Worm (Caenorhabditis elegans) whole organism, late embryonic: Measurements from ENCODE around the gene chil-4.

Experiments used
- F13H6.1 ChIP-seq: sonication (generic microtip); optimal IDR thresholded peaks from 2 replicates; lab custom pipeline; 2016; ENCODE audit warnings: missing genetic modification characterization, missing compliant biosample characterization
- K02D7.2 ChIP-seq: sonication (generic microtip); optimal IDR thresholded peaks from 2 replicates; lab custom pipeline; 2017; ENCODE audit warnings: mild to moderate bottlenecking, missing genetic modification characterization, missing compliant biosample characterization
- K09A11.1 ChIP-seq: sonication (generic microtip); optimal IDR thresholded peaks from 2 replicates; lab custom pipeline; 2017; ENCODE audit warnings: antibody characterized with exemption, mild to moderate bottlenecking, missing genetic modification characterization, missing compliant biosample characterization; ENCODE audit not compliant: insufficient read depth
- T23F11.4 ChIP-seq: fragments of 200-800 bp; sonication (Bioruptor generic); optimal IDR thresholded peaks from 2 replicates; lab custom pipeline; 2018; ENCODE audit warnings: mild to moderate bottlenecking, missing genetic modification characterization, missing compliant biosample characterization
- ahr-1 ChIP-seq: sonication (generic microtip); optimal IDR thresholded peaks from 2 replicates; lab custom pipeline; 2016; ENCODE audit warnings: missing genetic modification characterization, missing compliant biosample characterization
- ama-1 ChIP-seq: fragments of 150-350 bp; optimal IDR thresholded peaks from 2 replicates; lab custom pipeline; 2014
- ceh-18 ChIP-seq: sonication (generic microtip); optimal IDR thresholded peaks from 2 replicates; lab custom pipeline; 2016; ENCODE audit warnings: missing genetic modification characterization, missing compliant biosample characterization
- ceh-24 ChIP-seq: sonication (generic microtip); optimal IDR thresholded peaks from 2 replicates; lab custom pipeline; 2016; ENCODE audit warnings: mild to moderate bottlenecking, missing genetic modification characterization, missing compliant biosample characterization
- ceh-31 ChIP-seq: sonication (generic microtip); optimal IDR thresholded peaks from 2 replicates; lab custom pipeline; 2016; ENCODE audit warnings: missing genetic modification characterization, missing compliant biosample characterization
- ceh-34 ChIP-seq: sonication (generic microtip); optimal IDR thresholded peaks from 2 replicates; lab custom pipeline; 2016; ENCODE audit warnings: mild to moderate bottlenecking, missing genetic modification characterization, missing compliant biosample characterization
- ceh-48 ChIP-seq: sonication (generic microtip); optimal IDR thresholded peaks from 2 replicates; lab custom pipeline; 2016; ENCODE audit warnings: missing genetic modification characterization, inconsistent platforms, missing compliant biosample characterization
- che-1 ChIP-seq: sonication (generic microtip); optimal IDR thresholded peaks from 2 replicates; lab custom pipeline; 2016; ENCODE audit warnings: mild to moderate bottlenecking, missing genetic modification characterization, missing compliant biosample characterization
- eyg-1 ChIP-seq: sonication (generic microtip); optimal IDR thresholded peaks from 2 replicates; lab custom pipeline; 2016; ENCODE audit warnings: missing genotype, missing genetic modification characterization, missing compliant biosample characterization
- gmeb-2 ChIP-seq: sonication (generic microtip); optimal IDR thresholded peaks from 2 replicates; lab custom pipeline; 2016; ENCODE audit warnings: missing genetic modification characterization, inconsistent platforms, missing compliant biosample characterization
- hlh-13 ChIP-seq: fragments of 200-800 bp; sonication (Bioruptor generic); optimal IDR thresholded peaks from 2 replicates; lab custom pipeline; 2018; ENCODE audit warnings: mild to moderate bottlenecking, missing genetic modification characterization, missing compliant biosample characterization
- hlh-15 ChIP-seq: sonication (generic microtip); optimal IDR thresholded peaks from 2 replicates; lab custom pipeline; 2016; ENCODE audit warnings: missing genetic modification characterization, missing compliant biosample characterization
- lin-11 ChIP-seq: fragments of 200-800 bp; sonication (Bioruptor generic); optimal IDR thresholded peaks from 2 replicates; lab custom pipeline; 2018; ENCODE audit warnings: mild to moderate bottlenecking, missing genetic modification characterization, missing compliant biosample characterization
- nhr-11 ChIP-seq: fragments of 150-350 bp; optimal IDR thresholded peaks from 2 replicates; lab custom pipeline; 2014; ENCODE audit warnings: missing biosample characterization, missing genetic modification characterization
- nhr-232 ChIP-seq: sonication (generic microtip); optimal IDR thresholded peaks from 2 replicates; lab custom pipeline; 2016; ENCODE audit warnings: missing genetic modification characterization, missing compliant biosample characterization
- npax-4 ChIP-seq: sonication (generic microtip); optimal IDR thresholded peaks from 2 replicates; lab custom pipeline; 2016; ENCODE audit warnings: missing genetic modification characterization, missing compliant biosample characterization
- odd-2 ChIP-seq: sonication (generic microtip); optimal IDR thresholded peaks from 2 replicates; lab custom pipeline; 2017; ENCODE audit warnings: antibody characterized with exemption, mild to moderate bottlenecking, missing genetic modification characterization, missing compliant biosample characterization
- pax-1 ChIP-seq: fragments of 150-350 bp; optimal IDR thresholded peaks from 2 replicates; lab custom pipeline; 2014; ENCODE audit warnings: missing biosample characterization, missing genetic modification characterization
- pha-4 ChIP-seq: fragments of 150-350 bp; optimal IDR thresholded peaks from 2 replicates; lab custom pipeline; 2018; ENCODE audit warnings: missing biosample characterization, missing genetic modification reagents, missing genetic modification characterization
- sdc-2 ChIP-seq: sonication (generic microtip); optimal IDR thresholded peaks from 2 replicates; lab custom pipeline; 2016; ENCODE audit warnings: missing genotype, missing genetic modification characterization, missing compliant biosample characterization
- sox-2 ChIP-seq: fragments of 200-800 bp; sonication (Bioruptor generic); IDR thresholded peaks from 2 replicates; pipeline ENCODE4 v1.3.6; 2022; ENCODE audit warnings: missing genetic modification reagents, missing genetic modification characterization, missing compliant biosample characterization
- sox-4 ChIP-seq: sonication (generic microtip); optimal IDR thresholded peaks from 2 replicates; lab custom pipeline; 2017; ENCODE audit warnings: mild to moderate bottlenecking, missing genetic modification characterization, inconsistent platforms, missing compliant biosample characterization
- tbx-2 ChIP-seq: sonication (generic microtip); optimal IDR thresholded peaks from 2 replicates; lab custom pipeline; 2016; ENCODE audit warnings: missing genetic modification characterization, missing compliant biosample characterization
- tbx-7 ChIP-seq: sonication (generic microtip); optimal IDR thresholded peaks from 2 replicates; lab custom pipeline; 2016; ENCODE audit warnings: missing genotype, missing genetic modification characterization, missing compliant biosample characterization
- ttx-3 ChIP-seq: sonication (generic microtip); optimal IDR thresholded peaks from 2 replicates; lab custom pipeline; 2016; ENCODE audit warnings: missing genetic modification reagents, missing genetic modification characterization, missing compliant biosample characterization
- unc-42 ChIP-seq: sonication (generic microtip); optimal IDR thresholded peaks from 2 replicates; lab custom pipeline; 2016; ENCODE audit warnings: missing genotype, missing genetic modification characterization, missing compliant biosample characterization
- unc-86 ChIP-seq: sonication (generic microtip); optimal IDR thresholded peaks from 2 replicates; lab custom pipeline; 2016; ENCODE audit warnings: missing genetic modification characterization, missing compliant biosample characterization
- ztf-16 ChIP-seq: sonication (generic microtip); optimal IDR thresholded peaks from 2 replicates; lab custom pipeline; 2017; ENCODE audit warnings: missing genetic modification characterization, missing compliant biosample characterization

chil-4 gene

ce11 chrII:9834921-9835320 lies 20.6 kb downstream of the chil-4 start, which contains the start of gene arrd-5:
Gene arrd-5, plus strand, starts transcription at chrII:9835221.
- TF ChIP-seq K09A11.1 (no peak), unc-86 (no peak), hlh-15 (tag; lab: Kevin White, UChicago) (no peak)

- TF ChIP-seq unc-42 (tag; lab: Kevin White, UChicago) (no peak), nhr-11 (peak; percentile 21), gmeb-2 (tag; lab: Kevin White, UChicago) (no peak), K02D7.2 (tag; lab: Kevin White, UChicago) (no peak)
- TF ChIP-seq, all 69 proteins: peak for 1
Observed at ce11 chrII:9833855-9834254, 21.7 kb downstream of the chil-4 start, which contains the start of gene ZK938.3. Gene ZK938.3, minus strand, starts transcription at chrII:9833955.

ce11 chrII:9831033-9831432 lies 24.5 kb downstream of the chil-4 start, which contains the start of gene ZK938.12:
Gene ZK938.12, plus strand, starts transcription at chrII:9831333.
- no peak for TF ChIP-seq eyg-1 (tag; lab: Kevin White, UChicago)

- TF ChIP-seq nhr-232 (tag; lab: Kevin White, UChicago) (no peak), ceh-48 (tag; lab: Kevin White, UChicago) (no peak), F13H6.1 (no peak), T23F11.4 (GFP tag; lab: Kevin White, UChicago) (no peak), ama-1 (lab: Kevin White, UChicago) (no peak), ttx-3 (tag; lab: Kevin White, UChicago) (no peak), ceh-31 (no peak), pha-4 (no peak), npax-4 (tag; lab: Kevin White, UChicago) (no peak), odd-2 (tag; lab: Kevin White, UChicago) (no peak)
Observed at ce11 chrII:9829108-9829507, 26.4 kb downstream of the chil-4 start, which contains the start of gene ZK938.1. Gene ZK938.1, plus strand, starts transcription at chrII:9829408.

ce11 chrII:9828502-9828901 lies 27.0 kb downstream of the chil-4 start:
- TF ChIP-seq hlh-13 (GFP tag; lab: Kevin White, UChicago) = no peak
- peak; percentile 69 for TF ChIP-seq ceh-34 (tag; lab: Kevin White, UChicago)

ce11 chrII:9827852-9828251 lies 27.7 kb downstream of the chil-4 start, which contains the start of gene eyg-1:
Gene eyg-1, minus strand, starts transcription at chrII:9827952.
- TF ChIP-seq pax-1 (tag; lab: Kevin White, UChicago) (no peak), F13H6.1 (no peak)

ce11 chrII:9826946-9827345 lies 28.6 kb downstream of the chil-4 start:
- TF ChIP-seq che-1 (tag; lab: Kevin White, UChicago) (no peak), sox-4 (tag; lab: Kevin White, UChicago) (no peak), lin-11 (tag; lab: Kevin White, UChicago) (no peak), sdc-2 (no peak), ztf-16 (tag; lab: Kevin White, UChicago) (no peak), pha-4 (no peak), tbx-2 (tag; lab: Kevin White, UChicago) (no peak), ceh-48 (tag; lab: Kevin White, UChicago) (no peak), ceh-18 (no peak), sox-2 (no peak), ahr-1 (tag; lab: Kevin White, UChicago) (no peak), ceh-24 (tag; lab: Kevin White, UChicago) (no peak), tbx-7 (tag; lab: Kevin White, UChicago) (no peak)
